Worm (Caenorhabditis elegans) whole organism, young adult: Measurements from ENCODE around the gene pgp-4.

Experiments used
- B0019.2 ChIP-seq: fragments of 200-800 bp; sonication (Bioruptor generic); conservative IDR thresholded peaks from 2 replicates; pipeline ENCODE4 v1.3.6; 2022; ENCODE audit warnings: missing genetic modification reagents, missing genetic modification characterization, missing compliant biosample characterization
- C06A6.2 ChIP-seq: fragments of 200-800 bp; sonication (Bioruptor generic); conservative IDR thresholded peaks from 2 replicates; pipeline ENCODE4 v1.3.6; 2022; ENCODE audit warnings: missing genetic modification characterization, missing compliant biosample characterization
- F23B12.7 ChIP-seq: sonication (generic microtip); optimal IDR thresholded peaks from 2 replicates; lab custom pipeline; 2017; ENCODE audit warnings: missing genetic modification characterization, mild to moderate bottlenecking, missing compliant biosample characterization, antibody characterized with exemption, moderate library complexity; ENCODE audit not compliant: insufficient read depth
- F33H1.4 ChIP-seq: fragments of 200-800 bp; sonication (Bioruptor generic); IDR thresholded peaks from 2 replicates; pipeline ENCODE4 v1.3.6; 2022; ENCODE audit warnings: missing genetic modification reagents, missing genetic modification characterization, missing compliant biosample characterization
- F39B2.1 ChIP-seq: fragments of 200-800 bp; sonication (Bioruptor generic); IDR thresholded peaks from 2 replicates; pipeline ENCODE4 v1.3.6; 2022; ENCODE audit warnings: missing genetic modification reagents, missing genetic modification characterization, missing compliant biosample characterization
- F49E8.2 ChIP-seq: sonication (generic microtip); optimal IDR thresholded peaks from 3 replicates; lab custom pipeline; 2017; ENCODE audit warnings: missing genetic modification characterization, mild to moderate bottlenecking, missing compliant biosample characterization, antibody characterized with exemption, moderate library complexity; ENCODE audit not compliant: insufficient read depth
- F57C9.4 ChIP-seq: sonication (generic microtip); optimal IDR thresholded peaks from 2 replicates; lab custom pipeline; 2017; ENCODE audit warnings: mild to moderate bottlenecking, missing genetic modification characterization, missing compliant biosample characterization
- K12H6.12 ChIP-seq: fragments of 200-800 bp; sonication (Bioruptor generic); optimal IDR thresholded peaks from 2 replicates; lab custom pipeline; 2018; ENCODE audit warnings: mild to moderate bottlenecking, missing genetic modification characterization, missing compliant biosample characterization
- T26A5.8 ChIP-seq: sonication (generic microtip); optimal IDR thresholded peaks from 2 replicates; lab custom pipeline; 2016; ENCODE audit warnings: missing genetic modification characterization, missing compliant biosample characterization
- Y95B8A.8 ChIP-seq: fragments of 200-800 bp; sonication (Bioruptor generic); IDR thresholded peaks from 2 replicates; pipeline ENCODE4 v1.3.6; 2022; ENCODE audit warnings: missing genetic modification reagents, missing genetic modification characterization, missing compliant biosample characterization
- atf-7 ChIP-seq: sonication (generic microtip); optimal IDR thresholded peaks from 2 replicates; lab custom pipeline; 2017; ENCODE audit warnings: mild to moderate bottlenecking, missing genetic modification characterization, missing compliant biosample characterization
- ccch-3 ChIP-seq: fragments of 200-800 bp; sonication (Bioruptor generic); optimal IDR thresholded peaks from 2 replicates; lab custom pipeline; 2018; ENCODE audit warnings: mild to moderate bottlenecking, missing genetic modification characterization, missing compliant biosample characterization
- ceh-27 ChIP-seq: fragments of 200-800 bp; sonication (Bioruptor generic); optimal IDR thresholded peaks from 2 replicates; lab custom pipeline; 2018; ENCODE audit warnings: mild to moderate bottlenecking, missing genetic modification characterization, moderate library complexity, missing compliant biosample characterization
- ceh-40 ChIP-seq: fragments of 200-800 bp; sonication (Bioruptor generic); IDR thresholded peaks from 2 replicates; pipeline ENCODE4 v1.3.6; 2022; ENCODE audit warnings: missing genetic modification characterization, missing compliant biosample characterization
- chd-7 ChIP-seq: sonication (generic microtip); optimal IDR thresholded peaks from 2 replicates; lab custom pipeline; 2016; ENCODE audit warnings: mild to moderate bottlenecking, missing genetic modification characterization, moderate library complexity, missing compliant biosample characterization
- dpff-1 ChIP-seq: sonication (generic microtip); optimal IDR thresholded peaks from 2 replicates; lab custom pipeline; 2017; ENCODE audit warnings: mild to moderate bottlenecking, missing genetic modification characterization, missing compliant biosample characterization
- efl-1 ChIP-seq: fragments of 150-350 bp; optimal IDR thresholded peaks from 2 replicates; lab custom pipeline; 2014; ENCODE audit warnings: missing biosample characterization, missing genetic modification reagents, missing genetic modification characterization
- egl-44 ChIP-seq: fragments of 200-800 bp; sonication (Bioruptor generic); IDR thresholded peaks from 2 replicates; pipeline ENCODE4 v1.3.6; 2022; ENCODE audit warnings: missing genetic modification reagents, missing genetic modification characterization, missing compliant biosample characterization
- gei-17 ChIP-seq: fragments of 200-800 bp; sonication (Bioruptor generic); optimal IDR thresholded peaks from 2 replicates; lab custom pipeline; 2018; ENCODE audit warnings: mild to moderate bottlenecking, missing genetic modification characterization, missing compliant biosample characterization
- hsf-1 ChIP-seq: fragments of 200-800 bp; sonication (Bioruptor generic); IDR thresholded peaks from 2 replicates; pipeline ENCODE4 v1.3.6; 2022; ENCODE audit warnings: missing genetic modification reagents, missing genetic modification characterization, missing compliant biosample characterization
- lin-40 ChIP-seq: sonication (generic microtip); optimal IDR thresholded peaks from 2 replicates; lab custom pipeline; 2016; ENCODE audit warnings: missing genetic modification characterization, mild to moderate bottlenecking, missing compliant biosample characterization, missing genotype, missing genetic modification reagents
- lsy-27 ChIP-seq: sonication (generic microtip); optimal IDR thresholded peaks from 2 replicates; lab custom pipeline; 2017; ENCODE audit warnings: missing genetic modification characterization, mild to moderate bottlenecking, missing compliant biosample characterization, antibody characterized with exemption, missing genotype, borderline replicate concordance; ENCODE audit not compliant: insufficient read depth
- madf-6 ChIP-seq: fragments of 200-800 bp; sonication (Bioruptor generic); IDR thresholded peaks from 2 replicates; pipeline ENCODE4 v1.3.6; 2022; ENCODE audit warnings: missing genetic modification reagents, missing genetic modification characterization, missing compliant biosample characterization
- mcd-1 ChIP-seq: fragments of 200-800 bp; sonication (Bioruptor generic); IDR thresholded peaks from 2 replicates; pipeline ENCODE4 v1.3.6; 2022; ENCODE audit warnings: missing genetic modification reagents, missing genetic modification characterization, missing compliant biosample characterization
- mes-4 ChIP-seq: sonication (generic microtip); optimal IDR thresholded peaks from 2 replicates; lab custom pipeline; 2016; ENCODE audit warnings: missing genotype, missing genetic modification characterization, missing compliant biosample characterization
- nhr-27 ChIP-seq: fragments of 200-800 bp; sonication (Bioruptor generic); optimal IDR thresholded peaks from 2 replicates; lab custom pipeline; 2018; ENCODE audit warnings: mild to moderate bottlenecking, missing genetic modification characterization, moderate library complexity, missing compliant biosample characterization
- nhr-80 ChIP-seq: sonication (generic microtip); optimal IDR thresholded peaks from 2 replicates; lab custom pipeline; 2016; ENCODE audit warnings: missing genetic modification characterization, missing compliant biosample characterization
- nhr-90 ChIP-seq: sonication (generic microtip); optimal IDR thresholded peaks from 2 replicates; lab custom pipeline; 2016; ENCODE audit warnings: missing genotype, mild to moderate bottlenecking, missing genetic modification characterization, missing compliant biosample characterization
- pbrm-1 ChIP-seq: fragments of 200-800 bp; sonication (Bioruptor generic); IDR thresholded peaks from 2 replicates; pipeline ENCODE4 v1.3.6; 2022; ENCODE audit warnings: missing genetic modification reagents, missing genetic modification characterization, missing compliant biosample characterization
- pha-4 ChIP-seq: fragments of 150-350 bp; sonication (generic microtip); optimal IDR thresholded peaks from 2 replicates; lab custom pipeline; 2014; ENCODE audit warnings: missing biosample characterization, missing genetic modification reagents, missing genetic modification characterization
- rcor-1 ChIP-seq: fragments of 200-800 bp; sonication (Bioruptor generic); IDR thresholded peaks from 2 replicates; pipeline ENCODE4 v1.3.6; 2022; ENCODE audit warnings: missing genetic modification reagents, missing genetic modification characterization, missing compliant biosample characterization
- repo-1 ChIP-seq: sonication (generic microtip); optimal IDR thresholded peaks from 2 replicates; lab custom pipeline; 2017; ENCODE audit warnings: mild to moderate bottlenecking, missing genetic modification characterization, missing compliant biosample characterization
- rpc-1 ChIP-seq, 2 experiments: fragments of 150-350 bp in 1 of 2; sonication (generic microtip) in 1 of 2; optimal IDR thresholded peaks; 2 replicates each; lab custom pipeline; 2014 to 2018; ENCODE audit warnings: missing biosample characterization in 1 of 2, missing genetic modification characterization in 1 of 2, missing genetic modification reagents in 1 of 2, missing genotype in 1 of 2
- sdz-38 ChIP-seq: sonication (generic microtip); optimal IDR thresholded peaks from 2 replicates; lab custom pipeline; 2016; ENCODE audit warnings: missing genotype, missing genetic modification characterization, missing compliant biosample characterization
- sea-2 ChIP-seq: fragments of 200-800 bp; sonication (Bioruptor generic); IDR thresholded peaks from 2 replicates; pipeline ENCODE4 v1.3.6; 2022; ENCODE audit warnings: missing genetic modification characterization, missing compliant biosample characterization
- snpc-1.1 ChIP-seq: sonication (generic microtip); optimal IDR thresholded peaks from 2 replicates; lab custom pipeline; 2017; ENCODE audit warnings: missing genetic modification characterization, mild to moderate bottlenecking, missing compliant biosample characterization, antibody characterized with exemption, moderate library complexity, missing genotype, missing genetic modification reagents; ENCODE audit not compliant: insufficient read depth
- snpc-1.3 ChIP-seq: sonication (generic microtip); optimal IDR thresholded peaks from 2 replicates; lab custom pipeline; 2017; ENCODE audit warnings: missing genetic modification characterization, mild to moderate bottlenecking, missing compliant biosample characterization, antibody characterized with exemption, moderate library complexity, missing genotype, missing genetic modification reagents; ENCODE audit not compliant: insufficient read depth
- somi-1 ChIP-seq: fragments of 200-800 bp; sonication (Bioruptor generic); optimal IDR thresholded peaks from 2 replicates; lab custom pipeline; 2018; ENCODE audit warnings: mild to moderate bottlenecking, missing genetic modification characterization, missing compliant biosample characterization
- sptf-2 ChIP-seq: fragments of 200-800 bp; sonication (Bioruptor generic); optimal IDR thresholded peaks from 2 replicates; lab custom pipeline; 2018; ENCODE audit warnings: mild to moderate bottlenecking, missing genetic modification characterization, missing compliant biosample characterization
- zfh-2 ChIP-seq: fragments of 200-800 bp; sonication (Bioruptor generic); conservative IDR thresholded peaks from 2 replicates; pipeline ENCODE4 v1.3.6; 2022; ENCODE audit warnings: missing genetic modification reagents, missing genetic modification characterization, missing compliant biosample characterization
- zim-3 ChIP-seq: sonication (generic microtip); optimal IDR thresholded peaks from 2 replicates; lab custom pipeline; 2017; ENCODE audit warnings: mild to moderate bottlenecking, missing genetic modification characterization, moderate library complexity, missing compliant biosample characterization

pgp-4 gene

ce11 chrX:11351856-11352255 lies 5.8 kb upstream of the pgp-4 start, which contains the start of gene pgp-3:
Gene pgp-3 (plus strand): TSS chrX:11352156.
- no peak for TF ChIP-seq mes-4 (tag; lab: Kevin White, UChicago)
- TF ChIP-seq lsy-27 (tag; lab: Kevin White, UChicago), result no peak
- TF ChIP-seq K12H6.12 (tag; lab: Kevin White, UChicago), result no peak
- no peak for TF ChIP-seq ceh-40 (GFP tag; lab: Robert Waterston, UW)

ce11 chrX:11355856-11356255 lies 1.8 kb upstream of the pgp-4 start:
- TF ChIP-seq rcor-1 (GFP tag; lab: Robert Waterston, UW) (no peak), dpff-1 (no peak), mcd-1 (GFP tag; lab: Robert Waterston, UW) (no peak), pha-4 (tag; lab: Kevin White, UChicago) (no peak), snpc-1.3 (tag; lab: Kevin White, UChicago) (no peak), F23B12.7 (no peak), ccch-3 (no peak), T26A5.8 (no peak)

- no peak for TF ChIP-seq ceh-27 (GFP tag; lab: Kevin White, UChicago)
- TF ChIP-seq F23B12.7, result no peak
- TF ChIP-seq snpc-1.3 (tag; lab: Kevin White, UChicago), result no peak
- TF ChIP-seq F39B2.1 (GFP tag; lab: Robert Waterston, UW), result no peak
- no peak for TF ChIP-seq atf-7 (tag; lab: Kevin White, UChicago)
- no peak for TF ChIP-seq F33H1.4
- no peak for TF ChIP-seq Y95B8A.8 (GFP tag; lab: Robert Waterston, UW)
- no peak for TF ChIP-seq madf-6
Observed at ce11 chrX:11364914-11365313, 7.3 kb downstream of the pgp-4 start.

- TF ChIP-seq gei-17, result no peak
- TF ChIP-seq egl-44 (GFP tag; lab: Robert Waterston, UW), result 0 out of 2 replicates have a peak, but pooled peaks have one; percentile 14
- no peak for TF ChIP-seq efl-1 (GFP tag; lab: Kevin White, UChicago)
- TF ChIP-seq zim-3, result no peak
- no peak for TF ChIP-seq nhr-90 (tag; lab: Kevin White, UChicago)
- no peak for TF ChIP-seq nhr-27 (tag; lab: Kevin White, UChicago)
- no peak for TF ChIP-seq ccch-3
- TF ChIP-seq F57C9.4, result no peak
- TF ChIP-seq zfh-2, result peak; percentile 73
- no peak for TF ChIP-seq pbrm-1 (GFP tag; lab: Robert Waterston, UW)
- TF ChIP-seq somi-1, result no peak
- no peak for TF ChIP-seq sdz-38 (tag; lab: Kevin White, UChicago)
Observed at ce11 chrX:11365995-11366394, 8.4 kb downstream of the pgp-4 start.

ce11 chrX:11367087-11367486 lies 9.5 kb downstream of the pgp-4 start:
- peak; percentile 32 for TF ChIP-seq nhr-80 (tag; lab: Kevin White, UChicago)
- TF ChIP-seq repo-1 (tag; lab: Kevin White, UChicago), result no peak

- TF ChIP-seq B0019.2 (GFP tag; lab: Robert Waterston, UW), result no peak
- TF ChIP-seq sptf-2 (GFP tag; lab: Kevin White, UChicago), result no peak
- TF ChIP-seq F49E8.2 (tag; lab: Kevin White, UChicago), result no peak
- no peak for TF ChIP-seq sea-2 (GFP tag; lab: Robert Waterston, UW)
- no peak for TF ChIP-seq nhr-80 (tag; lab: Kevin White, UChicago)
- TF ChIP-seq madf-6, result no peak
- no peak for TF ChIP-seq C06A6.2 (GFP tag; lab: Robert Waterston, UW)
- no peak for TF ChIP-seq snpc-1.1 (tag; lab: Kevin White, UChicago)
- no peak for TF ChIP-seq chd-7 (tag; lab: Kevin White, UChicago)
- no peak for TF ChIP-seq efl-1 (GFP tag; lab: Kevin White, UChicago)
- TF ChIP-seq rpc-1 (optimal IDR thresholded peaks at IDR 0.05; lab: Kevin White, UChicago), result no peak
- TF ChIP-seq rpc-1 (tag; optimal IDR thresholded peaks at IDR 0.05; lab: Kevin White, UChicago), result no peak
- no peak for TF ChIP-seq dpff-1
- TF ChIP-seq lin-40 (tag; lab: Kevin White, UChicago), result no peak
- TF ChIP-seq snpc-1.3 (tag; lab: Kevin White, UChicago), result no peak
- TF ChIP-seq hsf-1 (GFP tag; lab: Robert Waterston, UW), result no peak
Observed at ce11 chrX:11367640-11368039, 10.0 kb downstream of the pgp-4 start.
